Fruit fly (Drosophila melanogaster): ENCODE data around the gene CG42337.

dm6 chr3L:21192024-21192423 is 1.1 kb downstream of the CG42337 start:
- TF ChIP-seq Ets98B (GFP tag; IDR thresholded peaks at IDR 0.05) (no peak), CG13204 (GFP tag; optimal IDR thresholded peaks at IDR 0.05) (no peak), CG8159 (tag; optimal IDR thresholded peaks at IDR 0.05) (no peak), rn (GFP tag; IDR thresholded peaks at IDR 0.05) (no peak), Pif1B (GFP tag; optimal IDR thresholded peaks at IDR 0.05) (no peak), CG15710 (tag; optimal IDR thresholded peaks at IDR 0.05) (no peak)

Data from whole organism, pupa.